In the genomic region with DNA sequence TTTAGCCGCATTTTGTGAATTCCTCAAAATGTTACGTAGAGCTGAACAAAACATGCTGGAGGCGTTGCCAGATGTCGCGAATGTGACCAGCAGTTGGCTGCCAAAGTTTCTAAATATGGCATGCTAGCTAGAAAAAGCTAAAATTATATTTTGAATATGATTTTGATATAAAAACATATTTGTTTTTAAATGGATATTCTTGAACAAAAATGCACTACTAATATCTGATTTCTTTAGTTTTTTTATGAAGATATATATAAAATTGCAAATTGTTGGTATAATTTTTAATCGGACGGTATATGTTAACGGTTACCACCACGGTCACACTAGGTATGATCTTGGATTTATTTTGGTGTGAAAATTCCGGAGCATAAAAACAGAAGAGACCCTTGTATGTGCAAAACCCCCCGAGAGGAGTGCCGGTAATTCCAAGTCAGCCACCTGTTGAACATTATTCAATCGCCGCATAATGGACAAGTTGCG, we compare ENCODE assay signal across 1 fruit fly cellular context.
A peak's percentile ranks its signal among the peaks of the same experiment; 100 is the strongest.
TF ChIP-seq lines count a peak whose summit lies in the region.

A gene (minus strand): TSS at position 86 of the 483 bp plus-strand sequence.
A gene (plus strand): TSS at position 323 of the 483 bp plus-strand sequence.

TF ChIP-seq in whole organism, embryonic, 481 proteins besides CTCF, POLR2A, EP300 and RAD21 (continued from another document and continues in another):
- no peak for TF ChIP-seq pfk (GFP tag; optimal IDR thresholded peaks at IDR 0.05; lab: Kevin White, UChicago)
- TF ChIP-seq Oaz (GFP tag; IDR thresholded peaks at IDR 0.05; lab: Robert Waterston, UW) = no peak
- TF ChIP-seq CG15269 (tag; optimal IDR thresholded peaks at IDR 0.05; lab: Kevin White, UChicago) = no peak
- no peak for TF ChIP-seq CG6854 (GFP tag; optimal IDR thresholded peaks at IDR 0.05; lab: Kevin White, UChicago)
- no peak for TF ChIP-seq crol (GFP tag; IDR thresholded peaks at IDR 0.05; lab: Robert Waterston, UW)
- TF ChIP-seq CG3838 (GFP tag; optimal IDR thresholded peaks at IDR 0.05; lab: Kevin White, UChicago) = no peak
- TF ChIP-seq CG15601 (tag; optimal IDR thresholded peaks at IDR 0.05; lab: Kevin White, UChicago) = peak; percentile 7
- TF ChIP-seq CG17328 (GFP tag; IDR thresholded peaks at IDR 0.05; lab: Robert Waterston, UW) = no peak
- TF ChIP-seq kah (GFP tag; optimal IDR thresholded peaks at IDR 0.05; lab: Kevin White, UChicago) = peak; percentile 77
- no peak for TF ChIP-seq CG1647 (GFP tag; optimal IDR thresholded peaks at IDR 0.05; lab: Kevin White, UChicago)
- no peak for TF ChIP-seq scrt (GFP tag; optimal IDR thresholded peaks at IDR 0.05; lab: Kevin White, UChicago)
- no peak for TF ChIP-seq gt (GFP tag; IDR thresholded peaks at IDR 0.05; lab: Robert Waterston, UW)
- peak; percentile 25 for TF ChIP-seq NfI (GFP tag; optimal IDR thresholded peaks at IDR 0.05; lab: Kevin White, UChicago)
- peak; percentile 10 for TF ChIP-seq Xbp1 (GFP tag; optimal IDR thresholded peaks at IDR 0.05; lab: Kevin White, UChicago)
- TF ChIP-seq ro (GFP tag; IDR thresholded peaks at IDR 0.05; lab: Robert Waterston, UW) = no peak
- TF ChIP-seq Drgx (GFP tag; IDR thresholded peaks at IDR 0.05; lab: Robert Waterston, UW) = no peak
- TF ChIP-seq CG31224 (GFP tag; IDR thresholded peaks at IDR 0.05; lab: Robert Waterston, UW) = no peak
- TF ChIP-seq Hmx (GFP tag; optimal IDR thresholded peaks at IDR 0.05; lab: Kevin White, UChicago) = no peak
- no peak for TF ChIP-seq her (GFP tag; optimal IDR thresholded peaks at IDR 0.05; lab: Kevin White, UChicago)
- no peak for TF ChIP-seq run (tag; optimal IDR thresholded peaks at IDR 0.05; lab: Kevin White, UChicago)
- no peak for TF ChIP-seq CHES-1-like (GFP tag; optimal IDR thresholded peaks at IDR 0.05; lab: Kevin White, UChicago)
- no peak for TF ChIP-seq GATAe (GFP tag; conservative IDR thresholded peaks at IDR 0.05; lab: Robert Waterston, UW)
- TF ChIP-seq Sin3A (optimal IDR thresholded peaks at IDR 0.05; lab: Kevin White, UChicago) = peak; percentile 33
- TF ChIP-seq Hr39 (optimal IDR thresholded peaks at IDR 0.05; lab: Kevin White, UChicago) = no peak
- peak; percentile 2 for TF ChIP-seq CG10979 (tag; optimal IDR thresholded peaks at IDR 0.05; lab: Kevin White, UChicago)
- TF ChIP-seq Nf-YB (GFP tag; optimal IDR thresholded peaks at IDR 0.05; lab: Kevin White, UChicago) = no peak
- no peak for TF ChIP-seq ac (GFP tag; optimal IDR thresholded peaks at IDR 0.05; lab: Kevin White, UChicago)
- TF ChIP-seq Hand (GFP tag; optimal IDR thresholded peaks at IDR 0.05; lab: Kevin White, UChicago) = no peak
- no peak for TF ChIP-seq Six4 (GFP tag; optimal IDR thresholded peaks at IDR 0.05; lab: Kevin White, UChicago)
- TF ChIP-seq tin (GFP tag; optimal IDR thresholded peaks at IDR 0.05; lab: Kevin White, UChicago) = peak; percentile 22
- TF ChIP-seq CG14050 (GFP tag; IDR thresholded peaks at IDR 0.05; lab: Robert Waterston, UW) = no peak
- peak in 1 of 2 experiments; percentile 82 for TF ChIP-seq Pdp1 (GFP tag; optimal IDR thresholded peaks at IDR 0.05; lab: Kevin White, UChicago)
- no peak for TF ChIP-seq CG33213 (GFP tag; optimal IDR thresholded peaks at IDR 0.05; lab: Kevin White, UChicago)
- peak; percentile 57 for TF ChIP-seq trem (tag; optimal IDR thresholded peaks at IDR 0.05; lab: Kevin White, UChicago)
- peak in 1 of 2 experiments; percentile 16 for TF ChIP-seq Hr51 (GFP tag; optimal IDR thresholded peaks at IDR 0.05; lab: Kevin White, UChicago)
- no peak for TF ChIP-seq ftz-f1 (GFP tag; optimal IDR thresholded peaks at IDR 0.05; lab: Kevin White, UChicago)
- TF ChIP-seq Spps (tag; optimal IDR thresholded peaks at IDR 0.05; lab: Kevin White, UChicago) = no peak
- no peak for TF ChIP-seq Usf (GFP tag; optimal IDR thresholded peaks at IDR 0.05; lab: Kevin White, UChicago)
- no peak for TF ChIP-seq pita (GFP tag; optimal IDR thresholded peaks at IDR 0.05; lab: Kevin White, UChicago)
- no peak for TF ChIP-seq CG17802 (tag; optimal IDR thresholded peaks at IDR 0.05; lab: Kevin White, UChicago)
- no peak for TF ChIP-seq chm (GFP tag; IDR thresholded peaks at IDR 0.05; lab: Robert Waterston, UW)
- TF ChIP-seq Eip74EF (GFP tag; optimal IDR thresholded peaks at IDR 0.05; lab: Kevin White, UChicago) = no peak
- no peak for TF ChIP-seq bcd (GFP tag; optimal IDR thresholded peaks at IDR 0.05; lab: Kevin White, UChicago)
- no peak for TF ChIP-seq CG1529 (GFP tag; optimal IDR thresholded peaks at IDR 0.05; lab: Kevin White, UChicago)
- no peak for TF ChIP-seq CG13894 (tag; optimal IDR thresholded peaks at IDR 0.05; lab: Kevin White, UChicago)
- TF ChIP-seq Dfd (GFP tag; optimal IDR thresholded peaks at IDR 0.05; lab: Kevin White, UChicago) = no peak
- no peak for TF ChIP-seq hth (optimal IDR thresholded peaks at IDR 0.05; lab: Kevin White, UChicago)
- TF ChIP-seq Sry-δ (GFP tag; optimal IDR thresholded peaks at IDR 0.05; lab: Kevin White, UChicago) = no peak
- no peak for TF ChIP-seq rib (GFP tag; IDR thresholded peaks at IDR 0.05; lab: Robert Waterston, UW)
- TF ChIP-seq CG7745 (tag; optimal IDR thresholded peaks at IDR 0.05; lab: Kevin White, UChicago) = no peak
- peak; percentile 49 for TF ChIP-seq CG30403 (GFP tag; optimal IDR thresholded peaks at IDR 0.05; lab: Kevin White, UChicago)
- peak; percentile 42 for TF ChIP-seq CG2116 (GFP tag; optimal IDR thresholded peaks at IDR 0.05; lab: Kevin White, UChicago)
- TF ChIP-seq Dll (GFP tag; IDR thresholded peaks at IDR 0.05; lab: Robert Waterston, UW; ENCODE audit: partially characterized antibody) = no peak
- TF ChIP-seq Med (GFP tag; lab: Kevin White, UChicago) = peak; percentile 74
- no peak for TF ChIP-seq TFAM (GFP tag; optimal IDR thresholded peaks at IDR 0.05; lab: Kevin White, UChicago)
- peak; percentile 3 for TF ChIP-seq CG9817 (tag; optimal IDR thresholded peaks at IDR 0.05; lab: Kevin White, UChicago)
- TF ChIP-seq sd (tag; optimal IDR thresholded peaks at IDR 0.05; lab: Kevin White, UChicago) = peak; percentile 86
- no peak for TF ChIP-seq gro (GFP tag; optimal IDR thresholded peaks at IDR 0.05; lab: Kevin White, UChicago)
- TF ChIP-seq jigr1 (GFP tag; IDR thresholded peaks at IDR 0.05; lab: Robert Waterston, UW) = no peak
- TF ChIP-seq CG6254 (GFP tag; optimal IDR thresholded peaks at IDR 0.05; lab: Kevin White, UChicago) = no peak
- no peak for TF ChIP-seq cad (GFP tag; optimal IDR thresholded peaks at IDR 0.05; lab: Kevin White, UChicago)
- TF ChIP-seq CG17361 (GFP tag; IDR thresholded peaks at IDR 0.05; lab: Robert Waterston, UW) = peak; percentile 40; the same call in 1 of the 3 replicates
- no peak for TF ChIP-seq peb (GFP tag; IDR thresholded peaks at IDR 0.05; lab: Robert Waterston, UW)
- no peak for TF ChIP-seq CG9876 (GFP tag; optimal IDR thresholded peaks at IDR 0.05; lab: Kevin White, UChicago)
- no peak for TF ChIP-seq BtbVII (GFP tag; optimal IDR thresholded peaks at IDR 0.05; lab: Kevin White, UChicago)
- TF ChIP-seq h (optimal IDR thresholded peaks at IDR 0.05; lab: Kevin White, UChicago) = no peak
- TF ChIP-seq CG7372 (GFP tag; IDR thresholded peaks at IDR 0.05; lab: Robert Waterston, UW) = no peak
- TF ChIP-seq prd (optimal IDR thresholded peaks at IDR 0.05; lab: Kevin White, UChicago) = no peak
- TF ChIP-seq prd (GFP tag; IDR thresholded peaks at IDR 0.05; lab: Robert Waterston, UW) = peak; percentile 33; the same call in 1 of the 3 replicates
- TF ChIP-seq croc (GFP tag; conservative IDR thresholded peaks at IDR 0.05; lab: Robert Waterston, UW) = no peak
- TF ChIP-seq CG11085 (GFP tag; IDR thresholded peaks at IDR 0.05; lab: Robert Waterston, UW) = no peak
- TF ChIP-seq YL-1 (GFP tag; optimal IDR thresholded peaks at IDR 0.05; lab: Kevin White, UChicago) = peak; percentile 57
- TF ChIP-seq CG2199 (GFP tag; IDR thresholded peaks at IDR 0.05; lab: Robert Waterston, UW) = no peak
- no peak for TF ChIP-seq ci (GFP tag; IDR thresholded peaks at IDR 0.05; lab: Robert Waterston, UW)
- no peak for TF ChIP-seq CG32772 (GFP tag; IDR thresholded peaks at IDR 0.05; lab: Robert Waterston, UW)
- TF ChIP-seq CG7963 (GFP tag; IDR thresholded peaks at IDR 0.05; lab: Robert Waterston, UW; ENCODE audit: partially characterized antibody) = no peak
- 0 out of 2 replicates have a peak, but pooled peaks have one; percentile 32 for TF ChIP-seq slbo (GFP tag; IDR thresholded peaks at IDR 0.05; lab: Robert Waterston, UW)
- no peak for TF ChIP-seq salm (tag; optimal IDR thresholded peaks at IDR 0.05; lab: Kevin White, UChicago)
- TF ChIP-seq gsb (GFP tag; IDR thresholded peaks at IDR 0.05; lab: Robert Waterston, UW) = no peak
- no peak for TF ChIP-seq dmrt99B (tag; optimal IDR thresholded peaks at IDR 0.05; lab: Kevin White, UChicago)
- no peak for TF ChIP-seq usp (GFP tag; optimal IDR thresholded peaks at IDR 0.05; lab: Kevin White, UChicago)
- TF ChIP-seq ken (GFP tag; IDR thresholded peaks at IDR 0.05; lab: Robert Waterston, UW) = no peak
- TF ChIP-seq pnt (GFP tag; optimal IDR thresholded peaks at IDR 0.05; lab: Kevin White, UChicago) = no peak
- TF ChIP-seq dan (GFP tag; IDR thresholded peaks at IDR 0.05; lab: Robert Waterston, UW) = no peak
- peak; percentile 91 for TF ChIP-seq Sry-β (GFP tag; optimal IDR thresholded peaks at IDR 0.05; lab: Kevin White, UChicago)
- TF ChIP-seq phol (tag; optimal IDR thresholded peaks at IDR 0.05; lab: Kevin White, UChicago) = peak; percentile 63
- TF ChIP-seq ewg (GFP tag; optimal IDR thresholded peaks at IDR 0.05; lab: Kevin White, UChicago) = no peak
- TF ChIP-seq ash1 (GFP tag; optimal IDR thresholded peaks at IDR 0.05; lab: Kevin White, UChicago) = no peak
- TF ChIP-seq klu (GFP tag; IDR thresholded peaks at IDR 0.05; lab: Robert Waterston, UW) = no peak
- TF ChIP-seq CG6683 (GFP tag; optimal IDR thresholded peaks at IDR 0.05; lab: Kevin White, UChicago) = no peak
- no peak for TF ChIP-seq pros (GFP tag; optimal IDR thresholded peaks at IDR 0.05; lab: Kevin White, UChicago)
- peak in 1 of 3 experiments; percentile 34 for TF ChIP-seq lola (GFP tag; optimal IDR thresholded peaks at IDR 0.05; lab: Kevin White, UChicago)
- no peak for TF ChIP-seq disco-r (GFP tag; optimal IDR thresholded peaks at IDR 0.05; lab: Kevin White, UChicago)
- TF ChIP-seq HLH54F (GFP tag; optimal IDR thresholded peaks at IDR 0.05; lab: Kevin White, UChicago) = no peak
- peak; percentile 78 for TF ChIP-seq CG9797 (GFP tag; optimal IDR thresholded peaks at IDR 0.05; lab: Kevin White, UChicago)
- TF ChIP-seq CG3847 (GFP tag; IDR thresholded peaks at IDR 0.05; lab: Robert Waterston, UW) = peak; percentile 39; the same call in 1 of the 2 replicates
- no peak for TF ChIP-seq ERR (GFP tag; optimal IDR thresholded peaks at IDR 0.05; lab: Kevin White, UChicago)
- no peak for TF ChIP-seq CG11560 (tag; IDR thresholded peaks at IDR 0.05; lab: Robert Waterston, UW)
- peak; percentile 3 for TF ChIP-seq gsb-n (tag; optimal IDR thresholded peaks at IDR 0.05; lab: Kevin White, UChicago)
- TF ChIP-seq CG30431 (GFP tag; optimal IDR thresholded peaks at IDR 0.05; lab: Kevin White, UChicago) = no peak
- no peak for TF ChIP-seq Mes4 (GFP tag; optimal IDR thresholded peaks at IDR 0.05; lab: Kevin White, UChicago)
- no peak for TF ChIP-seq Dip3 (GFP tag; optimal IDR thresholded peaks at IDR 0.05; lab: Kevin White, UChicago)
- TF ChIP-seq CG2889 (GFP tag; IDR thresholded peaks at IDR 0.05; lab: Robert Waterston, UW) = no peak
- peak; percentile 65 for TF ChIP-seq CG14710 (tag; optimal IDR thresholded peaks at IDR 0.05; lab: Kevin White, UChicago)
- peak; percentile 40 for TF ChIP-seq CG8290 (GFP tag; optimal IDR thresholded peaks at IDR 0.05; lab: Kevin White, UChicago)
- no peak for TF ChIP-seq CG8290 (tag; optimal IDR thresholded peaks at IDR 0.05; lab: Kevin White, UChicago)
- TF ChIP-seq ind (GFP tag; optimal IDR thresholded peaks at IDR 0.05; lab: Kevin White, UChicago) = peak; percentile 26
- TF ChIP-seq chinmo (GFP tag; IDR thresholded peaks at IDR 0.05; lab: Robert Waterston, UW; ENCODE audit: partially characterized antibody) = no peak
- TF ChIP-seq fd3F (GFP tag; optimal IDR thresholded peaks at IDR 0.05; lab: Kevin White, UChicago) = no peak
- TF ChIP-seq CG16779 (GFP tag; IDR thresholded peaks at IDR 0.05; lab: Robert Waterston, UW) = no peak
- peak; percentile 86 for TF ChIP-seq nerfin-1 (tag; optimal IDR thresholded peaks at IDR 0.05; lab: Kevin White, UChicago)
- no peak for TF ChIP-seq CG4328 (GFP tag; optimal IDR thresholded peaks at IDR 0.05; lab: Kevin White, UChicago)
- no peak for TF ChIP-seq Atf6 (GFP tag; IDR thresholded peaks at IDR 0.05; lab: Robert Waterston, UW)
- TF ChIP-seq Optix (GFP tag; IDR thresholded peaks at IDR 0.05; lab: Robert Waterston, UW) = no peak
- no peak for TF ChIP-seq odd (GFP tag; optimal IDR thresholded peaks at IDR 0.05; lab: Kevin White, UChicago)
- TF ChIP-seq luna (GFP tag; optimal IDR thresholded peaks at IDR 0.05; lab: Kevin White, UChicago) = no peak
- no peak for TF ChIP-seq CG16813 (GFP tag; IDR thresholded peaks at IDR 0.05; lab: Robert Waterston, UW; ENCODE audit: partially characterized antibody)
- TF ChIP-seq hb (GFP tag; IDR thresholded peaks at IDR 0.05; lab: Robert Waterston, UW; ENCODE audit: partially characterized antibody) = no peak
- TF ChIP-seq gcm2 (GFP tag; optimal IDR thresholded peaks at IDR 0.05; lab: Kevin White, UChicago) = no peak
- TF ChIP-seq CG15479 (GFP tag; optimal IDR thresholded peaks at IDR 0.05; lab: Kevin White, UChicago) = no peak
- no peak for TF ChIP-seq HLHmδ (GFP tag; optimal IDR thresholded peaks at IDR 0.05; lab: Kevin White, UChicago)
- TF ChIP-seq CG1024 (GFP tag; IDR thresholded peaks at IDR 0.05; lab: Robert Waterston, UW) = no peak
- no peak for TF ChIP-seq CG32532 (GFP tag; IDR thresholded peaks at IDR 0.05; lab: Robert Waterston, UW)
- TF ChIP-seq grn (GFP tag; optimal IDR thresholded peaks at IDR 0.05; lab: Kevin White, UChicago) = no peak
- TF ChIP-seq CG4820 (GFP tag; optimal IDR thresholded peaks at IDR 0.05; lab: Kevin White, UChicago) = no peak
- peak; percentile 73 for TF ChIP-seq stwl (tag; optimal IDR thresholded peaks at IDR 0.05; lab: Kevin White, UChicago)
- TF ChIP-seq CG7556 (GFP tag; optimal IDR thresholded peaks at IDR 0.05; lab: Kevin White, UChicago) = no peak
- peak; percentile 38; the same call in 1 of the 2 replicates for TF ChIP-seq CG9932 (GFP tag; IDR thresholded peaks at IDR 0.05; lab: Robert Waterston, UW)
- TF ChIP-seq CG12744 (GFP tag; optimal IDR thresholded peaks at IDR 0.05; lab: Kevin White, UChicago) = no peak
- no peak for TF ChIP-seq ab (GFP tag; optimal IDR thresholded peaks at IDR 0.05; lab: Kevin White, UChicago)
- TF ChIP-seq CG7928 (GFP tag; optimal IDR thresholded peaks at IDR 0.05; lab: Kevin White, UChicago) = no peak
- TF ChIP-seq zen2 (GFP tag; IDR thresholded peaks at IDR 0.05; lab: Robert Waterston, UW; ENCODE audit: partially characterized antibody) = no peak
